Fruit fly (Drosophila melanogaster) whole organism, embryonic: Measurements from ENCODE around the gene CG31041.

Experiments used
- Adf1 ChIP-seq: fragments of 200-800 bp; sonication (Bioruptor generic); IDR thresholded peaks from 2 replicates; pipeline ENCODE4 v1.3.6; 2022; ENCODE audit warnings: missing biosample characterization, missing genetic modification characterization
- Atf6 ChIP-seq: fragments of 200-800 bp; sonication (Bioruptor generic); IDR thresholded peaks from 2 replicates; pipeline ENCODE4 v1.3.6; 2022; ENCODE audit warnings: missing biosample characterization, missing genetic modification characterization
- CG10274 ChIP-seq: fragments of 200-800 bp; sonication (Bioruptor generic); optimal IDR thresholded peaks from 3 replicates; lab custom pipeline; 2017; ENCODE audit warnings: missing biosample characterization, mild to moderate bottlenecking, missing genetic modification characterization
- CG11723 ChIP-seq: fragments of 200-800 bp; sonication (Bioruptor generic); optimal IDR thresholded peaks from 2 replicates; lab custom pipeline; 2017; ENCODE audit warnings: missing biosample characterization, mild to moderate bottlenecking, missing genetic modification characterization
- CG12659 ChIP-seq: fragments of 200-800 bp; sonication (Bioruptor generic); optimal IDR thresholded peaks from 3 replicates; lab custom pipeline; 2017; ENCODE audit warnings: mild to moderate bottlenecking, missing biosample characterization, missing genetic modification reagents, missing genetic modification characterization
- CG12744 ChIP-seq: fragments of 200-800 bp; sonication (Bioruptor generic); optimal IDR thresholded peaks from 2 replicates; lab custom pipeline; 2016; ENCODE audit warnings: missing biosample characterization, missing genetic modification characterization
- CG13624 ChIP-seq: fragments of 200-800 bp; sonication (Bioruptor generic); optimal IDR thresholded peaks from 2 replicates; lab custom pipeline; 2016; ENCODE audit warnings: missing biosample characterization, missing genetic modification characterization
- CG14710 ChIP-seq: fragments of 200-800 bp; sonication (Bioruptor generic); optimal IDR thresholded peaks from 3 replicates; lab custom pipeline; 2019; ENCODE audit warnings: missing biosample characterization, mild to moderate bottlenecking, missing genetic modification characterization, moderate library complexity
- CG15011 ChIP-seq: fragments of 200-800 bp; sonication (Bioruptor generic); optimal IDR thresholded peaks from 3 replicates; lab custom pipeline; 2018; ENCODE audit warnings: missing biosample characterization, mild to moderate bottlenecking, missing genetic modification characterization
- CG18262 ChIP-seq: fragments of 200-800 bp; optimal IDR thresholded peaks from 3 replicates; lab custom pipeline; 2019; ENCODE audit warnings: missing biosample characterization, mild to moderate bottlenecking, missing genetic modification characterization, moderate library complexity
- CG31441 ChIP-seq: fragments of 200-800 bp; sonication (Bioruptor generic); IDR thresholded peaks from 2 replicates; pipeline ENCODE4 v1.3.6; 2022; ENCODE audit warnings: missing biosample characterization, missing genetic modification characterization
- CG3407 ChIP-seq: fragments of 200-800 bp; sonication (Bioruptor generic); optimal IDR thresholded peaks from 2 replicates; lab custom pipeline; 2018; ENCODE audit warnings: missing biosample characterization, mild to moderate bottlenecking, missing genetic modification characterization
- CG43689 ChIP-seq: fragments of 200-800 bp; sonication (Bioruptor generic); IDR thresholded peaks from 2 replicates; pipeline ENCODE4 v1.3.6; 2022; ENCODE audit warnings: missing biosample characterization, missing genetic modification characterization
- CG7271 ChIP-seq: fragments of 200-800 bp; sonication (Bioruptor generic); optimal IDR thresholded peaks from 2 replicates; lab custom pipeline; 2018; ENCODE audit warnings: missing biosample characterization, mild to moderate bottlenecking, missing genetic modification characterization, moderate library complexity
- CG7372 ChIP-seq: fragments of 200-800 bp; sonication (Bioruptor generic); IDR thresholded peaks from 2 replicates; pipeline ENCODE4 v1.3.6; 2022; ENCODE audit warnings: missing biosample characterization, missing genetic modification characterization
- CG7786 ChIP-seq: fragments of 200-800 bp; sonication (Bioruptor generic); optimal IDR thresholded peaks from 2 replicates; lab custom pipeline; 2016; ENCODE audit warnings: missing biosample characterization, missing genetic modification characterization
- CG9797 ChIP-seq: fragments of 200-800 bp; sonication (Bioruptor generic); optimal IDR thresholded peaks from 3 replicates; lab custom pipeline; 2018; ENCODE audit warnings: missing biosample characterization, mild to moderate bottlenecking, missing genetic modification characterization
- D ChIP-seq, 2 experiments: fragments of 200-800 bp in 1 of 2; fragments of >200 bp in 1 of 2; sonication (Bioruptor generic) in 1 of 2; optimal IDR thresholded peaks; 2 replicates in 1 of 2; 3 replicates in 1 of 2; lab custom pipeline; 2017; ENCODE audit warnings: mild to moderate bottlenecking in 1 of 2, missing biosample characterization in 1 of 2, missing genetic modification characterization in 1 of 2, missing genetic modification reagents in 1 of 2
- Doc3 ChIP-seq: fragments of 200-800 bp; sonication (Bioruptor generic); IDR thresholded peaks from 3 replicates; pipeline ENCODE4 v1.3.6; 2022; ENCODE audit warnings: missing biosample characterization, missing genetic modification characterization; ENCODE audit not compliant: partially characterized antibody
- Dref ChIP-seq: fragments of 200-800 bp; sonication (Bioruptor generic); IDR thresholded peaks from 2 replicates; pipeline ENCODE4 v1.3.6; 2022; ENCODE audit warnings: missing biosample characterization, missing genetic modification characterization
- HLH4C ChIP-seq: fragments of 200-800 bp; sonication (Bioruptor generic); IDR thresholded peaks from 3 replicates; pipeline ENCODE4 v1.3.6; 2022; ENCODE audit warnings: missing biosample characterization, missing genetic modification characterization; ENCODE audit not compliant: partially characterized antibody
- Hmx ChIP-seq: fragments of 200-800 bp; sonication (Bioruptor generic); optimal IDR thresholded peaks from 2 replicates; lab custom pipeline; 2016; ENCODE audit warnings: missing biosample characterization, missing genetic modification characterization
- MTF-1 ChIP-seq: fragments of 200-800 bp; sonication (Bioruptor generic); optimal IDR thresholded peaks from 2 replicates; lab custom pipeline; 2018; ENCODE audit warnings: missing biosample characterization, mild to moderate bottlenecking, missing genetic modification characterization, borderline replicate concordance
- Mad ChIP-seq: fragments of 200-800 bp; sonication (Bioruptor generic); optimal IDR thresholded peaks from 2 replicates; lab custom pipeline; 2016; ENCODE audit warnings: missing biosample characterization, missing genetic modification characterization
- Neu2 ChIP-seq: fragments of 200-800 bp; sonication (Bioruptor generic); optimal IDR thresholded peaks from 3 replicates; lab custom pipeline; 2016; ENCODE audit warnings: missing biosample characterization, missing genetic modification characterization, borderline replicate concordance
- Oli ChIP-seq: fragments of 200-800 bp; sonication (Bioruptor generic); optimal IDR thresholded peaks from 2 replicates; lab custom pipeline; 2018; ENCODE audit warnings: missing biosample characterization, mild to moderate bottlenecking, missing genetic modification characterization, moderate library complexity
- Poxn ChIP-seq: fragments of 200-800 bp; sonication (Bioruptor generic); IDR thresholded peaks from 2 replicates; pipeline ENCODE4 v1.3.6; 2022; ENCODE audit warnings: missing biosample characterization, missing genetic modification characterization
- Rx ChIP-seq: fragments of 200-800 bp; sonication (Bioruptor generic); IDR thresholded peaks from 2 replicates; pipeline ENCODE4 v1.3.6; 2022; ENCODE audit warnings: missing biosample characterization, missing genetic modification characterization
- Six4 ChIP-seq: fragments of 200-800 bp; sonication (Bioruptor generic); optimal IDR thresholded peaks from 2 replicates; lab custom pipeline; 2016; ENCODE audit warnings: missing biosample characterization, missing genetic modification characterization
- Sry-β ChIP-seq: fragments of 200-800 bp; sonication (Bioruptor generic); optimal IDR thresholded peaks from 2 replicates; lab custom pipeline; 2018; ENCODE audit warnings: missing biosample characterization, mild to moderate bottlenecking, missing genetic modification characterization, moderate library complexity
- Stat92E ChIP-seq, 3 experiments: fragments of >200 bp in 2 of 3; fragments of 200-800 bp in 1 of 3; sonication (Bioruptor generic) in 1 of 3; optimal IDR thresholded peaks; 2 replicates each; lab custom pipeline; 2017 to 2019; ENCODE audit warnings: missing biosample characterization in 3 of 3, missing genetic modification characterization in 3 of 3, mild to moderate bottlenecking in 1 of 3, moderate library complexity in 1 of 3
- bbx ChIP-seq: fragments of 200-800 bp; sonication (Bioruptor generic); IDR thresholded peaks from 2 replicates; pipeline ENCODE4 v1.3.6; 2022; ENCODE audit warnings: missing biosample characterization, missing genetic modification characterization; ENCODE audit not compliant: partially characterized antibody
- bowl ChIP-seq: fragments of 200-800 bp; sonication (Bioruptor generic); IDR thresholded peaks from 2 replicates; pipeline ENCODE4 v1.3.6; 2022; ENCODE audit warnings: missing biosample characterization, missing genetic modification characterization
- bsh ChIP-seq, 2 experiments: fragments of 200-800 bp; sonication (Bioruptor generic); optimal IDR thresholded peaks; 2 replicates each; lab custom pipeline; 2017 to 2018; ENCODE audit warnings: mild to moderate bottlenecking in 2 of 2, missing biosample characterization in 2 of 2, missing genetic modification characterization in 2 of 2, moderate library complexity in 1 of 2
- chm ChIP-seq: fragments of 200-800 bp; sonication (Bioruptor generic); IDR thresholded peaks from 2 replicates; pipeline ENCODE4 v1.3.6; 2022; ENCODE audit warnings: missing biosample characterization, missing genetic modification characterization
- corto ChIP-seq: fragments of 200-800 bp; sonication (Bioruptor generic); optimal IDR thresholded peaks from 2 replicates; lab custom pipeline; 2016; ENCODE audit warnings: missing biosample characterization, mild to moderate bottlenecking, missing genetic modification characterization, moderate library complexity
- crp ChIP-seq, 2 experiments: fragments of 200-800 bp; sonication (Bioruptor generic); optimal IDR thresholded peaks; 2 replicates in 1 of 2; 3 replicates in 1 of 2; lab custom pipeline; 2017; ENCODE audit warnings: missing biosample characterization in 2 of 2, missing genetic modification characterization in 2 of 2, mild to moderate bottlenecking in 1 of 2, moderate library complexity in 1 of 2
- hbn ChIP-seq: fragments of 200-800 bp; sonication (Bioruptor generic); IDR thresholded peaks from 2 replicates; pipeline ENCODE4 v1.3.6; 2022; ENCODE audit warnings: missing biosample characterization, missing genetic modification characterization; ENCODE audit not compliant: partially characterized antibody
- inv ChIP-seq: fragments of 200-800 bp; sonication (Bioruptor generic); IDR thresholded peaks from 2 replicates; pipeline ENCODE4 v1.3.6; 2022; ENCODE audit warnings: missing biosample characterization, missing genetic modification characterization; ENCODE audit not compliant: partially characterized antibody
- lilli ChIP-seq: fragments of 200-800 bp; sonication (Bioruptor generic); optimal IDR thresholded peaks from 3 replicates; lab custom pipeline; 2016; ENCODE audit warnings: missing biosample characterization, missing genetic modification characterization
- lov ChIP-seq, 2 experiments: fragments of 200-800 bp in 1 of 2; fragments of >200 bp in 1 of 2; sonication (Bioruptor generic) in 1 of 2; IDR thresholded peaks in 1 of 2; optimal IDR thresholded peaks in 1 of 2; 2 replicates in 1 of 2; 3 replicates in 1 of 2; pipeline versions ENCODE4 v1.3.6 to Lab custom; 2017 to 2022; ENCODE audit warnings: missing biosample characterization in 1 of 2, missing genetic modification characterization in 1 of 2
- maf-S ChIP-seq: fragments of 200-800 bp; sonication (Bioruptor generic); optimal IDR thresholded peaks from 2 replicates; lab custom pipeline; 2016; ENCODE audit warnings: missing biosample characterization, missing genetic modification characterization
- nmo ChIP-seq: fragments of 200-800 bp; sonication (Bioruptor generic); optimal IDR thresholded peaks from 2 replicates; lab custom pipeline; 2018; ENCODE audit warnings: missing biosample characterization, mild to moderate bottlenecking, missing genetic modification characterization, moderate library complexity
- unc-4 ChIP-seq: fragments of 200-800 bp; sonication (Bioruptor generic); IDR thresholded peaks from 2 replicates; pipeline ENCODE4 v1.3.6; 2022; ENCODE audit warnings: missing biosample characterization, missing genetic modification characterization; ENCODE audit not compliant: partially characterized antibody
- usp ChIP-seq: fragments of >200 bp; optimal IDR thresholded peaks from 2 replicates; lab custom pipeline; 2017; ENCODE audit warnings: missing biosample characterization, missing genetic modification characterization
- vnd ChIP-seq: fragments of 200-800 bp; sonication (Bioruptor generic); IDR thresholded peaks from 3 replicates; pipeline ENCODE4 v1.3.6; 2022; ENCODE audit warnings: missing biosample characterization, missing genetic modification characterization; ENCODE audit not compliant: partially characterized antibody

Gene CG31041

dm6 chr3R:29618515-29619157 is 27.9 kb upstream of the CG31041 start, which contains the start of gene CG1907 (continued):
- TF ChIP-seq maf-S, result peak; percentile 74
- peak; percentile 68 for TF ChIP-seq Sry-β (GFP tag; lab: Kevin White, UChicago)
- peak; percentile 98 for TF ChIP-seq Atf6 (GFP tag; lab: Robert Waterston, UW)
- peak; percentile 93 for TF ChIP-seq lilli (GFP tag; lab: Kevin White, UChicago)
- TF ChIP-seq CG12659 (GFP tag; lab: Kevin White, UChicago), result peak; percentile 99
- TF ChIP-seq hbn (GFP tag; lab: Robert Waterston, UW), result no peak
- peak; percentile 88 to 98 for TF ChIP-seq bsh (GFP tag; optimal IDR thresholded peaks at IDR 0.05; lab: Kevin White, UChicago)
- no peak for TF ChIP-seq usp (GFP tag; lab: Kevin White, UChicago)
- TF ChIP-seq CG10274 (GFP tag; lab: Kevin White, UChicago), result peak; percentile 91
- TF ChIP-seq vnd (GFP tag; lab: Robert Waterston, UW), result peak; percentile 40; the same call in 1 of the 3 replicates
- TF ChIP-seq CG13624 (GFP tag; lab: Kevin White, UChicago), result peak; percentile 77
- peak; percentile 98 for TF ChIP-seq CG14710 (tag; lab: Kevin White, UChicago)
- TF ChIP-seq CG43689 (GFP tag; lab: Robert Waterston, UW), result peak; percentile 97
- peak; percentile 40 for TF ChIP-seq CG12744 (GFP tag; lab: Kevin White, UChicago)
- peak; percentile 97 for TF ChIP-seq Six4 (GFP tag; lab: Kevin White, UChicago)
- TF ChIP-seq CG9797, result peak; percentile 61
- peak; percentile 98 for TF ChIP-seq CG11723 (GFP tag; lab: Kevin White, UChicago)
- TF ChIP-seq unc-4, result peak; percentile 43; the same call in 1 of the 2 replicates
- peak; percentile 87 for TF ChIP-seq Adf1 (GFP tag; lab: Robert Waterston, UW)
- TF ChIP-seq Hmx, result no peak
- peak; percentile 90 for TF ChIP-seq Poxn (GFP tag; lab: Robert Waterston, UW)
- TF ChIP-seq CG31441 (GFP tag; lab: Robert Waterston, UW), result peak; percentile 99
- peak; percentile 96 for TF ChIP-seq CG3407 (GFP tag; lab: Kevin White, UChicago)
- peak; percentile 93 for TF ChIP-seq MTF-1
- no peak; the same call in 1 of the 2 replicates for TF ChIP-seq bbx
- TF ChIP-seq CG15011, result peak; percentile 96
- TF ChIP-seq CG7372 (GFP tag; lab: Robert Waterston, UW), result peak; percentile 98
- TF ChIP-seq Doc3 (GFP tag; lab: Robert Waterston, UW), result no peak
- peak; percentile 97 for TF ChIP-seq corto (GFP tag; lab: Kevin White, UChicago)
- TF ChIP-seq Dref (GFP tag; lab: Robert Waterston, UW), result peak; percentile 33
- peak; percentile 89 for TF ChIP-seq Mad
- TF ChIP-seq bowl (GFP tag; lab: Robert Waterston, UW), result peak; percentile 94
- peak in 1 of 3 experiments; percentile 95 for TF ChIP-seq Stat92E (GFP tag; optimal IDR thresholded peaks at IDR 0.05; lab: Kevin White, UChicago)
- peak; percentile 95 for TF ChIP-seq Rx (GFP tag; lab: Robert Waterston, UW)
- TF ChIP-seq nmo, result peak; percentile 99
- 0 out of 3 replicates have a peak, but pooled peaks have one; percentile 49 for TF ChIP-seq HLH4C (GFP tag; lab: Robert Waterston, UW)
- peak; percentile 98 for TF ChIP-seq chm (GFP tag; lab: Robert Waterston, UW)
- TF ChIP-seq CG18262 (tag; lab: Kevin White, UChicago), result peak; percentile 99
- TF ChIP-seq lov (optimal IDR thresholded peaks at IDR 0.05; lab: Kevin White, UChicago), result no peak
- peak; percentile 99 for TF ChIP-seq lov (GFP tag; IDR thresholded peaks at IDR 0.05; lab: Robert Waterston, UW)
- peak; percentile 42 to 87 for TF ChIP-seq crp (GFP tag; optimal IDR thresholded peaks at IDR 0.05; lab: Kevin White, UChicago)
- no peak for TF ChIP-seq Neu2
- TF ChIP-seq CG7786 (GFP tag; lab: Kevin White, UChicago), result peak; percentile 80
- TF ChIP-seq D (optimal IDR thresholded peaks at IDR 0.05; lab: Kevin White, UChicago), result no peak
- TF ChIP-seq D (GFP tag; optimal IDR thresholded peaks at IDR 0.05; lab: Kevin White, UChicago), result peak; percentile 99
- TF ChIP-seq Oli (tag; lab: Kevin White, UChicago), result peak; percentile 98
- TF ChIP-seq inv (GFP tag; lab: Robert Waterston, UW), result 0 out of 2 replicates have a peak, but pooled peaks have one; percentile 33
- peak; percentile 98 for TF ChIP-seq CG7271 (tag; lab: Kevin White, UChicago)
